Fruit fly (Drosophila melanogaster) whole organism, embryonic: ENCODE results near the gene CG34135.

Experiments
- Abd-B ChIP-seq: fragments of 200-800 bp; sonication (Bioruptor generic); optimal IDR thresholded peaks from 2 replicates; lab custom pipeline; 2018; ENCODE audit warnings: missing biosample characterization, mild to moderate bottlenecking, missing genetic modification characterization, moderate library complexity
- B-H2 ChIP-seq: fragments of 200-800 bp; sonication (Bioruptor generic); optimal IDR thresholded peaks from 2 replicates; lab custom pipeline; 2018; ENCODE audit warnings: missing biosample characterization, mild to moderate bottlenecking, missing genetic modification characterization
- CG10565 ChIP-seq: fragments of 200-800 bp; sonication (Bioruptor generic); optimal IDR thresholded peaks from 3 replicates; lab custom pipeline; 2016; ENCODE audit warnings: missing biosample characterization, mild to moderate bottlenecking, missing genetic modification characterization
- CG10959 ChIP-seq: fragments of 200-800 bp; sonication (Bioruptor generic); IDR thresholded peaks from 2 replicates; pipeline ENCODE4 v1.3.6; 2022; ENCODE audit warnings: missing biosample characterization, missing genetic modification characterization
- CG11093 ChIP-seq: fragments of 200-800 bp; sonication (Bioruptor generic); IDR thresholded peaks from 3 replicates; pipeline ENCODE4 v1.3.6; 2022; ENCODE audit warnings: missing biosample characterization, missing genetic modification characterization
- CG11695 ChIP-seq: fragments of 200-800 bp; sonication (Bioruptor generic); IDR thresholded peaks from 3 replicates; pipeline ENCODE4 v1.3.6; 2022; ENCODE audit warnings: missing biosample characterization, missing genetic modification characterization
- CG12155 ChIP-seq: fragments of 200-800 bp; sonication (Bioruptor generic); optimal IDR thresholded peaks from 3 replicates; lab custom pipeline; 2016; ENCODE audit warnings: missing biosample characterization, missing genetic modification characterization
- CG12299 ChIP-seq: fragments of 200-800 bp; sonication (Bioruptor generic); optimal IDR thresholded peaks from 2 replicates; lab custom pipeline; 2018; ENCODE audit warnings: missing biosample characterization, mild to moderate bottlenecking, missing genetic modification characterization
- CG12942 ChIP-seq: fragments of 200-800 bp; sonication (Bioruptor generic); optimal IDR thresholded peaks from 3 replicates; lab custom pipeline; 2016; ENCODE audit warnings: missing biosample characterization, missing genetic modification characterization
- CG13123 ChIP-seq: fragments of 200-800 bp; sonication (Bioruptor generic); optimal IDR thresholded peaks from 2 replicates; lab custom pipeline; 2016; ENCODE audit warnings: missing biosample characterization, missing genetic modification characterization
- CG15073 ChIP-seq: fragments of 200-800 bp; sonication (Bioruptor generic); optimal IDR thresholded peaks from 2 replicates; lab custom pipeline; 2016; ENCODE audit warnings: missing biosample characterization, missing genetic modification characterization
- CG17385 ChIP-seq: fragments of 200-800 bp; sonication (Bioruptor generic); optimal IDR thresholded peaks from 3 replicates; lab custom pipeline; 2018; ENCODE audit warnings: missing biosample characterization, mild to moderate bottlenecking, missing genetic modification characterization
- CG31388 ChIP-seq: fragments of 200-800 bp; sonication (Bioruptor generic); optimal IDR thresholded peaks from 2 replicates; lab custom pipeline; 2016; ENCODE audit warnings: missing biosample characterization, missing genetic modification characterization
- CG4282 ChIP-seq: fragments of 200-800 bp; sonication (Bioruptor generic); optimal IDR thresholded peaks from 2 replicates; lab custom pipeline; 2016; ENCODE audit warnings: missing biosample characterization, missing genetic modification characterization
- CG6175 ChIP-seq: fragments of 200-800 bp; sonication (Bioruptor generic); IDR thresholded peaks from 3 replicates; pipeline ENCODE4 v1.3.6; 2022; ENCODE audit warnings: missing biosample characterization, missing genetic modification characterization
- CG6854 ChIP-seq: fragments of 200-800 bp; sonication (Bioruptor generic); optimal IDR thresholded peaks from 3 replicates; lab custom pipeline; 2017; ENCODE audit warnings: missing biosample characterization, mild to moderate bottlenecking, missing genetic modification characterization
- CG8290 ChIP-seq, 3 experiments: fragments of 200-800 bp; sonication (Bioruptor generic); optimal IDR thresholded peaks; 2 replicates each; lab custom pipeline; 2016 to 2019; ENCODE audit warnings: missing biosample characterization in 3 of 3, missing genetic modification characterization in 3 of 3, mild to moderate bottlenecking in 2 of 3, moderate library complexity in 1 of 3
- CG9817 ChIP-seq: fragments of 200-800 bp; sonication (Bioruptor generic); optimal IDR thresholded peaks from 2 replicates; lab custom pipeline; 2018; ENCODE audit warnings: missing biosample characterization, mild to moderate bottlenecking, missing genetic modification characterization, moderate library complexity
- CoRest ChIP-seq: fragments of 200-800 bp; sonication (Bioruptor generic); optimal IDR thresholded peaks from 3 replicates; lab custom pipeline; 2018; ENCODE audit warnings: missing biosample characterization, mild to moderate bottlenecking, missing genetic modification characterization, moderate library complexity
- Doc2 ChIP-seq: fragments of 200-800 bp; sonication (Bioruptor generic); IDR thresholded peaks from 2 replicates; pipeline ENCODE4 v1.3.6; 2022; ENCODE audit warnings: missing biosample characterization, missing genetic modification characterization
- Doc3 ChIP-seq: fragments of 200-800 bp; sonication (Bioruptor generic); IDR thresholded peaks from 3 replicates; pipeline ENCODE4 v1.3.6; 2022; ENCODE audit warnings: missing biosample characterization, missing genetic modification characterization; ENCODE audit not compliant: partially characterized antibody
- Fer1 ChIP-seq: fragments of 200-800 bp; sonication (Bioruptor generic); optimal IDR thresholded peaks from 2 replicates; lab custom pipeline; 2017; ENCODE audit warnings: missing biosample characterization, mild to moderate bottlenecking, missing genetic modification characterization
- H2.0 ChIP-seq: fragments of 200-800 bp; sonication (Bioruptor generic); IDR thresholded peaks from 2 replicates; pipeline ENCODE4 v1.3.6; 2022; ENCODE audit warnings: missing biosample characterization, missing genetic modification characterization
- Lhr ChIP-seq: fragments of 200-800 bp; sonication (Bioruptor generic); optimal IDR thresholded peaks from 3 replicates; lab custom pipeline; 2017; ENCODE audit warnings: mild to moderate bottlenecking, missing biosample characterization, missing genetic modification reagents, missing genetic modification characterization
- Meics ChIP-seq: fragments of 200-800 bp; sonication (Bioruptor generic); optimal IDR thresholded peaks from 2 replicates; lab custom pipeline; 2017; ENCODE audit warnings: missing biosample characterization, mild to moderate bottlenecking, missing genetic modification characterization
- NC2α ChIP-seq: fragments of 200-800 bp; sonication (Bioruptor generic); optimal IDR thresholded peaks from 2 replicates; lab custom pipeline; 2016; ENCODE audit warnings: missing biosample characterization, missing genetic modification characterization
- Neu2 ChIP-seq: fragments of 200-800 bp; sonication (Bioruptor generic); optimal IDR thresholded peaks from 3 replicates; lab custom pipeline; 2016; ENCODE audit warnings: missing biosample characterization, missing genetic modification characterization, borderline replicate concordance
- Ravus ChIP-seq: fragments of 200-800 bp; sonication (Bioruptor generic); IDR thresholded peaks from 2 replicates; pipeline ENCODE4 v1.3.6; 2022; ENCODE audit warnings: missing biosample characterization, missing genetic modification characterization
- Rfx ChIP-seq: fragments of 200-800 bp; sonication (Bioruptor generic); IDR thresholded peaks from 2 replicates; pipeline ENCODE4 v1.3.6; 2022; ENCODE audit warnings: missing biosample characterization, missing genetic modification characterization
- Sin3A ChIP-seq: fragments of >200 bp; optimal IDR thresholded peaks from 2 replicates; lab custom pipeline; 2018
- aop ChIP-seq: fragments of 200-800 bp; sonication (Bioruptor generic); IDR thresholded peaks from 2 replicates; pipeline ENCODE4 v1.3.6; 2022; ENCODE audit warnings: missing biosample characterization, missing genetic modification characterization
- ara ChIP-seq: fragments of 200-800 bp; sonication (Bioruptor generic); IDR thresholded peaks from 2 replicates; pipeline ENCODE4 v1.3.6; 2022; ENCODE audit warnings: missing biosample characterization, missing genetic modification characterization
- ash1 ChIP-seq: fragments of 200-800 bp; sonication (Bioruptor generic); optimal IDR thresholded peaks from 2 replicates; lab custom pipeline; 2018; ENCODE audit warnings: missing biosample characterization, mild to moderate bottlenecking, missing genetic modification characterization
- chinmo ChIP-seq: fragments of 200-800 bp; sonication (Bioruptor generic); IDR thresholded peaks from 4 replicates; pipeline ENCODE4 v1.3.6; 2022; ENCODE audit warnings: missing biosample characterization, missing genetic modification characterization; ENCODE audit not compliant: partially characterized antibody
- ftz-f1 ChIP-seq: fragments of 200-800 bp; sonication (Bioruptor generic); optimal IDR thresholded peaks from 2 replicates; lab custom pipeline; 2016; ENCODE audit warnings: missing biosample characterization, missing genetic modification characterization
- gce ChIP-seq: fragments of 200-800 bp; sonication (Bioruptor generic); IDR thresholded peaks from 3 replicates; pipeline ENCODE4 v1.3.6; 2022; ENCODE audit warnings: missing biosample characterization, missing genetic modification characterization
- gsb-n ChIP-seq: fragments of 200-800 bp; sonication (Bioruptor generic); optimal IDR thresholded peaks from 3 replicates; lab custom pipeline; 2018; ENCODE audit warnings: missing biosample characterization, mild to moderate bottlenecking, missing genetic modification characterization
- hkb ChIP-seq, 2 experiments: fragments of 200-800 bp in 1 of 2; fragments of >200 bp in 1 of 2; sonication (Bioruptor generic) in 1 of 2; IDR thresholded peaks in 1 of 2; optimal IDR thresholded peaks in 1 of 2; 2 replicates each; pipeline versions ENCODE4 v1.3.6 to Lab custom; 2017 to 2022; ENCODE audit warnings: missing biosample characterization in 1 of 2, missing genetic modification characterization in 1 of 2
- oc ChIP-seq: fragments of 200-800 bp; sonication (Bioruptor generic); optimal IDR thresholded peaks from 2 replicates; lab custom pipeline; 2018; ENCODE audit warnings: missing biosample characterization, mild to moderate bottlenecking, missing genetic modification characterization, moderate library complexity
- pho ChIP-seq: fragments of 200-800 bp; sonication (Bioruptor generic); optimal IDR thresholded peaks from 2 replicates; lab custom pipeline; 2016; ENCODE audit warnings: missing biosample characterization, missing genetic modification characterization
- sd ChIP-seq: fragments of 200-800 bp; sonication (Bioruptor generic); optimal IDR thresholded peaks from 3 replicates; lab custom pipeline; 2018; ENCODE audit warnings: missing biosample characterization, mild to moderate bottlenecking, missing genetic modification characterization, moderate library complexity
- sisA ChIP-seq: fragments of 200-800 bp; sonication (Bioruptor generic); IDR thresholded peaks from 2 replicates; pipeline ENCODE4 v1.3.6; 2022; ENCODE audit warnings: missing biosample characterization, missing genetic modification characterization
- sna ChIP-seq: fragments of 200-800 bp; sonication (Bioruptor generic); IDR thresholded peaks from 2 replicates; pipeline ENCODE4 v1.3.6; 2022; ENCODE audit warnings: missing biosample characterization, missing genetic modification characterization; ENCODE audit not compliant: partially characterized antibody
- stwl ChIP-seq: fragments of 200-800 bp; sonication (Bioruptor generic); optimal IDR thresholded peaks from 3 replicates; lab custom pipeline; 2018; ENCODE audit warnings: missing biosample characterization, mild to moderate bottlenecking, missing genetic modification characterization, moderate library complexity
- sug ChIP-seq: fragments of 200-800 bp; optimal IDR thresholded peaks from 2 replicates; lab custom pipeline; 2019; ENCODE audit warnings: missing biosample characterization, mild to moderate bottlenecking, missing genetic modification characterization, moderate library complexity
- tap ChIP-seq: fragments of 200-800 bp; optimal IDR thresholded peaks from 3 replicates; lab custom pipeline; 2019; ENCODE audit warnings: missing biosample characterization, mild to moderate bottlenecking, missing genetic modification characterization, moderate library complexity
- tx ChIP-seq: fragments of 200-800 bp; sonication (Bioruptor generic); optimal IDR thresholded peaks from 2 replicates; lab custom pipeline; 2016; ENCODE audit warnings: missing biosample characterization, missing genetic modification characterization
- wek ChIP-seq: fragments of 200-800 bp; sonication (Bioruptor generic); optimal IDR thresholded peaks from 3 replicates; lab custom pipeline; 2018; ENCODE audit warnings: missing biosample characterization, mild to moderate bottlenecking, missing genetic modification characterization, moderate library complexity
- zf30C ChIP-seq: fragments of 200-800 bp; sonication (Bioruptor generic); optimal IDR thresholded peaks from 3 replicates; lab custom pipeline; 2018; ENCODE audit warnings: missing biosample characterization, mild to moderate bottlenecking, missing genetic modification characterization
- zfh1 ChIP-seq: fragments of 200-800 bp; sonication (Bioruptor generic); IDR thresholded peaks from 3 replicates; pipeline ENCODE4 v1.3.6; 2022; ENCODE audit warnings: missing biosample characterization, missing genetic modification characterization

CG34135 gene

DNA sequence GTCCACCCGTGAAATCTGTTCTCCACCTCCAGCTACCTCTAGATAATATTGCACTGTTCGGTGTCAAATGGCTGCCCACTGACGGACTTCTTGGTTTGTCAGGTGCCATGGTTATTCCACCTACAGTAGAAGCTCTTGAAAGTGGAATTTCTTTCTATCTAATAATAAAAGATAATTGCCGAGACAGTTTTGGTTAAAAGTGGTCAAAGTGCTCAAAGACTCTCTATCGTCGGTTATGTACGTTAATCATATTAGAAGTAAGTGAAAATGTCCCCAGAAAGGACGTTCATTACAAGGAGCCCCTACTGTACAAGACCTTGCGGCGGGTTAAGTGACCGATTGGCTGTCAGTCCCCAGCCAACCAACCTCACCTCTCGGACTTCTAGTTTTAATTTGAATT, 23.8 kb downstream of the CG34135 start (continued):
- peak; percentile 50 for TF ChIP-seq sug (tag; lab: Kevin White, UChicago)
- TF ChIP-seq gsb-n: peak; percentile 15
- no peak for TF ChIP-seq NC2α
- no peak for TF ChIP-seq CG31388 (GFP tag; lab: Kevin White, UChicago)
- TF ChIP-seq CG11695: peak; percentile 42; the same call in 2 of the 3 replicates
- TF ChIP-seq zf30C (GFP tag; lab: Kevin White, UChicago): no peak
- no peak for TF ChIP-seq Doc3
- TF ChIP-seq Abd-B: peak; percentile 8
- no peak for TF ChIP-seq B-H2
- no peak for TF ChIP-seq stwl (tag; lab: Kevin White, UChicago)
- peak; percentile 54 for TF ChIP-seq sisA
- no peak for TF ChIP-seq tap
- TF ChIP-seq gce (GFP tag; lab: Robert Waterston, UW): 0 out of 3 replicates have a peak, but pooled peaks have one; percentile 14
- peak; percentile 45 for TF ChIP-seq Fer1 (GFP tag; lab: Kevin White, UChicago)
- peak; percentile 29 for TF ChIP-seq CG9817 (tag; lab: Kevin White, UChicago)
- TF ChIP-seq CG15073 (GFP tag; lab: Kevin White, UChicago): no peak
- TF ChIP-seq CG10565 (GFP tag; lab: Kevin White, UChicago): no peak
- TF ChIP-seq sna: no peak
- no peak for TF ChIP-seq CG4282 (GFP tag; lab: Kevin White, UChicago)
- no peak for TF ChIP-seq CG10959 (GFP tag; lab: Robert Waterston, UW)
- TF ChIP-seq tx: no peak
- TF ChIP-seq chinmo: 0 out of 4 replicates have a peak, but pooled peaks have one; percentile 17
- TF ChIP-seq ash1 (GFP tag; lab: Kevin White, UChicago): no peak
- TF ChIP-seq Ravus (GFP tag; lab: Robert Waterston, UW): no peak
- TF ChIP-seq sd (tag; lab: Kevin White, UChicago): peak; percentile 8
- TF ChIP-seq Neu2: no peak
- TF ChIP-seq ftz-f1: no peak
- no peak for TF ChIP-seq aop (GFP tag; lab: Robert Waterston, UW)
- no peak for TF ChIP-seq CG12299 (tag; lab: Kevin White, UChicago)
- 0 out of 3 replicates have a peak, but pooled peaks have one; percentile 24 for TF ChIP-seq CG11093 (GFP tag; lab: Robert Waterston, UW)
- TF ChIP-seq CG12155 (GFP tag; lab: Kevin White, UChicago): no peak
- TF ChIP-seq ara (GFP tag; lab: Robert Waterston, UW): no peak
- no peak for TF ChIP-seq pho
- TF ChIP-seq H2.0: no peak
- no peak for TF ChIP-seq Sin3A (lab: Kevin White, UChicago)
- peak; percentile 30 for TF ChIP-seq CG17385 (GFP tag; lab: Kevin White, UChicago)
- peak; percentile 52 for TF ChIP-seq CoRest (tag; lab: Kevin White, UChicago)
- peak; percentile 35 for TF ChIP-seq Meics (GFP tag; lab: Kevin White, UChicago)
- no peak for TF ChIP-seq hkb (optimal IDR thresholded peaks at IDR 0.05; lab: Kevin White, UChicago)
- TF ChIP-seq hkb (GFP tag; IDR thresholded peaks at IDR 0.05; lab: Robert Waterston, UW): peak; percentile 48; the same call in 1 of the 2 replicates
- no peak for TF ChIP-seq CG6175 (GFP tag; lab: Robert Waterston, UW)
- TF ChIP-seq wek (GFP tag; lab: Kevin White, UChicago): no peak
- no peak for TF ChIP-seq oc
- TF ChIP-seq Rfx (GFP tag; lab: Robert Waterston, UW): peak; percentile 62; the same call in 1 of the 2 replicates
- peak; percentile 40; the same call in 1 of the 3 replicates for TF ChIP-seq zfh1
- no peak for TF ChIP-seq Lhr (GFP tag; lab: Kevin White, UChicago)
- no peak for TF ChIP-seq CG6854 (GFP tag; lab: Kevin White, UChicago)
- no peak for TF ChIP-seq Doc2 (GFP tag; lab: Robert Waterston, UW)
- TF ChIP-seq CG8290 (GFP tag; optimal IDR thresholded peaks at IDR 0.05; lab: Kevin White, UChicago): no peak
- peak in 1 of 2 experiments; percentile 23 for TF ChIP-seq CG8290 (tag; optimal IDR thresholded peaks at IDR 0.05; lab: Kevin White, UChicago)
- TF ChIP-seq CG12942 (GFP tag; lab: Kevin White, UChicago): no peak
- TF ChIP-seq CG13123 (GFP tag; lab: Kevin White, UChicago): no peak
